Worm (Caenorhabditis elegans) whole organism, mixed stage, embryonic: Measurements from ENCODE around the gene mod-1.

Experiments
- M03D4.4 ChIP-seq: sonication (generic microtip); optimal IDR thresholded peaks from 2 replicates; lab custom pipeline; 2017; ENCODE audit warnings: mild to moderate bottlenecking, missing genetic modification characterization, missing compliant biosample characterization
- bed-3 ChIP-seq: fragments of 200-800 bp; sonication (Bioruptor generic); optimal IDR thresholded peaks from 3 replicates; lab custom pipeline; 2018; ENCODE audit warnings: mild to moderate bottlenecking, missing genetic modification characterization, moderate library complexity, missing compliant biosample characterization
- blmp-1 ChIP-seq: fragments of 150-350 bp; optimal IDR thresholded peaks from 2 replicates; lab custom pipeline; 2014; ENCODE audit warnings: missing biosample characterization, missing genetic modification characterization
- ceh-39 ChIP-seq: fragments of 150-350 bp; optimal IDR thresholded peaks from 2 replicates; lab custom pipeline; 2014; ENCODE audit warnings: missing biosample characterization, missing genetic modification characterization
- ceh-83 ChIP-seq: fragments of 200-800 bp; sonication (Bioruptor generic); optimal IDR thresholded peaks from 2 replicates; lab custom pipeline; 2018; ENCODE audit warnings: mild to moderate bottlenecking, missing genetic modification characterization, missing compliant biosample characterization
- cnd-1 ChIP-seq: fragments of 200-800 bp; sonication (Bioruptor generic); optimal IDR thresholded peaks from 2 replicates; lab custom pipeline; 2018; ENCODE audit warnings: mild to moderate bottlenecking, missing genetic modification characterization, missing compliant biosample characterization
- drap-1 ChIP-seq: fragments of 200-800 bp; sonication (Bioruptor generic); optimal IDR thresholded peaks from 3 replicates; lab custom pipeline; 2018; ENCODE audit warnings: mild to moderate bottlenecking, missing genetic modification characterization, missing compliant biosample characterization
- elt-1 ChIP-seq: sonication (generic microtip); optimal IDR thresholded peaks from 2 replicates; lab custom pipeline; 2017; ENCODE audit warnings: missing genetic modification characterization, mild to moderate bottlenecking, missing compliant biosample characterization, antibody characterized with exemption, moderate library complexity, borderline replicate concordance; ENCODE audit not compliant: insufficient read depth
- flh-1 ChIP-seq: fragments of 200-800 bp; sonication (Bioruptor generic); optimal IDR thresholded peaks from 2 replicates; lab custom pipeline; 2018; ENCODE audit warnings: mild to moderate bottlenecking, missing genetic modification characterization, moderate library complexity, missing compliant biosample characterization
- hlh-1 ChIP-seq: fragments of 150-350 bp; optimal IDR thresholded peaks from 2 replicates; lab custom pipeline; 2014; ENCODE audit warnings: missing biosample characterization, missing genetic modification reagents, missing genetic modification characterization
- lin-32 ChIP-seq: fragments of 200-800 bp; sonication (Bioruptor generic); optimal IDR thresholded peaks from 2 replicates; lab custom pipeline; 2018; ENCODE audit warnings: mild to moderate bottlenecking, missing genetic modification characterization, missing compliant biosample characterization
- lsy-2 ChIP-seq: fragments of 150-350 bp; optimal IDR thresholded peaks from 2 replicates; lab custom pipeline; 2014; ENCODE audit warnings: missing biosample characterization, missing genetic modification characterization
- mab-5 ChIP-seq: fragments of 150-350 bp; optimal IDR thresholded peaks from 2 replicates; lab custom pipeline; 2014; ENCODE audit warnings: missing biosample characterization, missing genetic modification characterization
- mep-1 ChIP-seq: fragments of 150-350 bp; optimal IDR thresholded peaks from 2 replicates; lab custom pipeline; 2017; ENCODE audit warnings: missing biosample characterization, missing genetic modification reagents, missing genetic modification characterization, inconsistent platforms
- mls-2 ChIP-seq: sonication (generic microtip); optimal IDR thresholded peaks from 2 replicates; lab custom pipeline; 2016; ENCODE audit warnings: mild to moderate bottlenecking, missing genetic modification characterization, moderate library complexity, missing compliant biosample characterization
- nhr-12 ChIP-seq: fragments of 150-350 bp; optimal IDR thresholded peaks from 2 replicates; lab custom pipeline; 2014; ENCODE audit warnings: missing biosample characterization, missing genetic modification characterization
- nhr-2 ChIP-seq: fragments of 150-350 bp; optimal IDR thresholded peaks from 2 replicates; lab custom pipeline; 2014; ENCODE audit warnings: missing biosample characterization, missing genetic modification characterization
- nhr-237 ChIP-seq: fragments of 150-350 bp; optimal IDR thresholded peaks from 2 replicates; lab custom pipeline; 2014; ENCODE audit warnings: missing biosample characterization, missing genetic modification characterization
- nhr-28 ChIP-seq: fragments of 150-350 bp; optimal IDR thresholded peaks from 2 replicates; lab custom pipeline; 2014; ENCODE audit warnings: missing biosample characterization, missing genetic modification characterization
- nhr-76 ChIP-seq: sonication (generic microtip); optimal IDR thresholded peaks from 2 replicates; lab custom pipeline; 2017; ENCODE audit warnings: missing biosample characterization, missing genetic modification characterization
- pha-4 ChIP-seq: fragments of 150-350 bp; optimal IDR thresholded peaks from 2 replicates; lab custom pipeline; 2018; ENCODE audit warnings: missing biosample characterization, missing genetic modification reagents, missing genetic modification characterization
- sem-2 ChIP-seq: fragments of 200-800 bp; sonication (Bioruptor generic); optimal IDR thresholded peaks from 2 replicates; lab custom pipeline; 2018; ENCODE audit warnings: mild to moderate bottlenecking, missing genetic modification characterization, missing compliant biosample characterization
- snpc-4 ChIP-seq: fragments of 150-350 bp; optimal IDR thresholded peaks from 2 replicates; lab custom pipeline; 2014; ENCODE audit warnings: missing biosample characterization, missing genetic modification characterization
- sptf-1 ChIP-seq: sonication (generic microtip); optimal IDR thresholded peaks from 2 replicates; lab custom pipeline; 2017; ENCODE audit warnings: mild to moderate bottlenecking, missing genetic modification characterization, moderate library complexity, missing compliant biosample characterization
- unc-120 ChIP-seq: sonication (generic microtip); optimal IDR thresholded peaks from 2 replicates; lab custom pipeline; 2017; ENCODE audit warnings: missing genetic modification characterization, missing compliant biosample characterization; ENCODE audit not compliant: poor library complexity, severe bottlenecking
- unc-39 ChIP-seq: fragments of 150-350 bp; optimal IDR thresholded peaks from 2 replicates; lab custom pipeline; 2014; ENCODE audit warnings: missing biosample characterization, missing genetic modification characterization
- unc-62 ChIP-seq: fragments of 150-350 bp; optimal IDR thresholded peaks from 2 replicates; lab custom pipeline; 2014; ENCODE audit warnings: missing biosample characterization, missing genetic modification reagents, missing genetic modification characterization
- ztf-11 ChIP-seq: fragments of 150-350 bp; optimal IDR thresholded peaks from 2 replicates; lab custom pipeline; 2014; ENCODE audit warnings: missing biosample characterization, missing genetic modification characterization

Gene mod-1

ce11 chrV:8940419-8940818 is 26.6 kb upstream of the mod-1 start:
- no peak for TF ChIP-seq snpc-4 (tag; lab: Kevin White, UChicago)
- TF ChIP-seq ztf-11 (tag; lab: Kevin White, UChicago) = no peak
- no peak for TF ChIP-seq elt-1
- no peak for TF ChIP-seq nhr-237 (tag; lab: Kevin White, UChicago)
- no peak for TF ChIP-seq ceh-39 (tag; lab: Kevin White, UChicago)
- TF ChIP-seq unc-120 (tag; lab: Kevin White, UChicago) = no peak
- TF ChIP-seq ceh-83 (GFP tag; lab: Kevin White, UChicago) = no peak
- no peak for TF ChIP-seq mls-2 (tag; lab: Kevin White, UChicago)
- no peak for TF ChIP-seq unc-62 (GFP tag; lab: Kevin White, UChicago)
- TF ChIP-seq sem-2 (GFP tag; lab: Kevin White, UChicago) = no peak
- no peak for TF ChIP-seq unc-39
- TF ChIP-seq sptf-1 (tag; lab: Kevin White, UChicago) = no peak
- no peak for TF ChIP-seq M03D4.4 (tag; lab: Kevin White, UChicago)
- no peak for TF ChIP-seq hlh-1 (tag; lab: Kevin White, UChicago)

ce11 chrV:8939424-8940065 is 25.7 kb upstream of the mod-1 start:
- TF ChIP-seq mab-5 (tag; lab: Kevin White, UChicago) (no peak), M03D4.4 (tag; lab: Kevin White, UChicago) (no peak), lin-32 (GFP tag; lab: Kevin White, UChicago) (no peak), elt-1 (no peak), ceh-83 (GFP tag; lab: Kevin White, UChicago) (no peak), blmp-1 (tag; lab: Kevin White, UChicago) (no peak), nhr-76 (tag; lab: Kevin White, UChicago) (no peak), nhr-28 (tag; lab: Kevin White, UChicago) (no peak), flh-1 (GFP tag; lab: Kevin White, UChicago) (no peak), unc-62 (GFP tag; lab: Kevin White, UChicago) (no peak), cnd-1 (tag; lab: Kevin White, UChicago) (no peak), sptf-1 (tag; lab: Kevin White, UChicago) (no peak), ceh-39 (tag; lab: Kevin White, UChicago) (no peak), nhr-2 (tag; lab: Kevin White, UChicago) (no peak)

ce11 chrV:8938943-8939342 is 25.1 kb upstream of the mod-1 start:
- TF ChIP-seq flh-1 (GFP tag; lab: Kevin White, UChicago) (no peak), bed-3 (no peak), mab-5 (tag; lab: Kevin White, UChicago) (no peak), unc-62 (GFP tag; lab: Kevin White, UChicago) (no peak), nhr-2 (tag; lab: Kevin White, UChicago) (no peak), drap-1 (no peak), sem-2 (GFP tag; lab: Kevin White, UChicago) (no peak), mep-1 (tag; lab: Kevin White, UChicago) (no peak), nhr-76 (tag; lab: Kevin White, UChicago) (no peak), M03D4.4 (tag; lab: Kevin White, UChicago) (no peak), ceh-83 (GFP tag; lab: Kevin White, UChicago) (no peak), lsy-2 (tag; lab: Kevin White, UChicago) (no peak), elt-1 (no peak), nhr-12 (tag; lab: Kevin White, UChicago) (no peak), hlh-1 (tag; lab: Kevin White, UChicago) (no peak)

ce11 chrV:8938445-8938844 is 24.6 kb upstream of the mod-1 start:
- no peak for TF ChIP-seq sem-2 (GFP tag; lab: Kevin White, UChicago)
- TF ChIP-seq mep-1 (tag; lab: Kevin White, UChicago) = no peak
- no peak for TF ChIP-seq pha-4 (tag; lab: Kevin White, UChicago)
- no peak for TF ChIP-seq lin-32 (GFP tag; lab: Kevin White, UChicago)
- TF ChIP-seq lsy-2 (tag; lab: Kevin White, UChicago) = no peak
- TF ChIP-seq nhr-12 (tag; lab: Kevin White, UChicago) = no peak
- TF ChIP-seq bed-3 = no peak
